Worm (Caenorhabditis elegans): ENCODE measurements around the gene enee-1.
A peak's percentile ranks its signal among the peaks of the same experiment; 100 is the strongest.

ce11 chrII:65484-65883, 41.0 kb downstream of the enee-1 start:
- TF ChIP-seq snpc-4 (tag; optimal IDR thresholded peaks at IDR 0.05) (no peak), lin-39 (tag; optimal IDR thresholded peaks at IDR 0.05) (no peak), egl-27 (tag; optimal IDR thresholded peaks at IDR 0.05) (no peak), efl-3 (GFP tag; optimal IDR thresholded peaks at IDR 0.05) (no peak), mef-2 (tag; optimal IDR thresholded peaks at IDR 0.05) (no peak), ceh-90 (tag; optimal IDR thresholded peaks at IDR 0.05) (no peak), nhr-76 (tag; optimal IDR thresholded peaks at IDR 0.05) (no peak), aly-2 (tag; optimal IDR thresholded peaks at IDR 0.05) (no peak), ama-1 (optimal IDR thresholded peaks at IDR 0.05) (no peak), pqm-1 (tag; optimal IDR thresholded peaks at IDR 0.05) (peak; percentile 54), lin-35 (GFP tag; optimal IDR thresholded peaks at IDR 0.05) (no peak), nhr-12 (tag; optimal IDR thresholded peaks at IDR 0.05) (no peak), lsy-2 (tag; optimal IDR thresholded peaks at IDR 0.05) (no peak)
